Fruit fly (Drosophila melanogaster) whole organism, embryonic: ENCODE results near the gene grnd.

Experiments
- Atf6 ChIP-seq: fragments of 200-800 bp; sonication (Bioruptor generic); IDR thresholded peaks from 2 replicates; pipeline ENCODE4 v1.3.6; 2022; ENCODE audit warnings: missing biosample characterization, missing genetic modification characterization
- CG10366 ChIP-seq: fragments of 200-800 bp; sonication (Bioruptor generic); IDR thresholded peaks from 2 replicates; pipeline ENCODE4 v1.3.6; 2022; ENCODE audit warnings: missing biosample characterization, missing genetic modification characterization
- CG10654 ChIP-seq: fragments of 200-800 bp; sonication (Bioruptor generic); optimal IDR thresholded peaks from 2 replicates; lab custom pipeline; 2016; ENCODE audit warnings: missing biosample characterization, missing genetic modification characterization
- CG11093 ChIP-seq: fragments of 200-800 bp; sonication (Bioruptor generic); IDR thresholded peaks from 3 replicates; pipeline ENCODE4 v1.3.6; 2022; ENCODE audit warnings: missing biosample characterization, missing genetic modification characterization
- CG12071 ChIP-seq: fragments of 200-800 bp; sonication (Bioruptor generic); optimal IDR thresholded peaks from 3 replicates; lab custom pipeline; 2018; ENCODE audit warnings: missing biosample characterization, mild to moderate bottlenecking, missing genetic modification characterization
- CG16813 ChIP-seq: fragments of 200-800 bp; sonication (Bioruptor generic); IDR thresholded peaks from 3 replicates; pipeline ENCODE4 v1.3.6; 2022; ENCODE audit warnings: missing biosample characterization, missing genetic modification characterization; ENCODE audit not compliant: partially characterized antibody
- CG31388 ChIP-seq: fragments of 200-800 bp; sonication (Bioruptor generic); optimal IDR thresholded peaks from 2 replicates; lab custom pipeline; 2016; ENCODE audit warnings: missing biosample characterization, missing genetic modification characterization
- CG31441 ChIP-seq: fragments of 200-800 bp; sonication (Bioruptor generic); IDR thresholded peaks from 2 replicates; pipeline ENCODE4 v1.3.6; 2022; ENCODE audit warnings: missing biosample characterization, missing genetic modification characterization
- CG32532 ChIP-seq: fragments of 200-800 bp; sonication (Bioruptor generic); IDR thresholded peaks from 2 replicates; pipeline ENCODE4 v1.3.6; 2022; ENCODE audit warnings: missing biosample characterization, missing genetic modification characterization
- CG32772 ChIP-seq: fragments of 200-800 bp; sonication (Bioruptor generic); IDR thresholded peaks from 2 replicates; pipeline ENCODE4 v1.3.6; 2022; ENCODE audit warnings: missing biosample characterization, missing genetic modification characterization
- CG33213 ChIP-seq: fragments of 200-800 bp; sonication (Bioruptor generic); optimal IDR thresholded peaks from 3 replicates; lab custom pipeline; 2016; ENCODE audit warnings: missing biosample characterization, missing genetic modification characterization
- CG7987 ChIP-seq: fragments of 200-800 bp; sonication (Bioruptor generic); optimal IDR thresholded peaks from 2 replicates; lab custom pipeline; 2018; ENCODE audit warnings: missing biosample characterization, mild to moderate bottlenecking, missing genetic modification characterization, moderate library complexity
- CG9437 ChIP-seq: fragments of 200-800 bp; sonication (Bioruptor generic); optimal IDR thresholded peaks from 2 replicates; lab custom pipeline; 2018; ENCODE audit warnings: missing biosample characterization, mild to moderate bottlenecking, missing genetic modification characterization
- Eip74EF ChIP-seq, 2 experiments: fragments of 200-800 bp in 1 of 2; fragments of >200 bp in 1 of 2; sonication (Bioruptor generic) in 1 of 2; optimal IDR thresholded peaks; 2 replicates each; lab custom pipeline; 2017 to 2019; ENCODE audit warnings: missing biosample characterization in 2 of 2, missing genetic modification characterization in 2 of 2, mild to moderate bottlenecking in 1 of 2, moderate library complexity in 1 of 2
- Ets65A ChIP-seq: fragments of 200-800 bp; sonication (Bioruptor generic); peaks from one replicate; lab custom pipeline; 2016; ENCODE audit warnings: missing biosample characterization, missing genetic modification characterization
- Hr3 ChIP-seq: fragments of 200-800 bp; sonication (Bioruptor generic); optimal IDR thresholded peaks from 3 replicates; lab custom pipeline; 2016; ENCODE audit warnings: missing biosample characterization, missing genetic modification characterization
- MESR4 ChIP-seq: fragments of 200-800 bp; sonication (Bioruptor generic); optimal IDR thresholded peaks from 2 replicates; lab custom pipeline; 2018; ENCODE audit warnings: missing biosample characterization, mild to moderate bottlenecking, missing genetic modification characterization, moderate library complexity
- Myb ChIP-seq: fragments of 200-800 bp; sonication (Bioruptor generic); optimal IDR thresholded peaks from 2 replicates; lab custom pipeline; 2016; ENCODE audit warnings: missing biosample characterization, missing genetic modification characterization
- Ptx1 ChIP-seq: fragments of 200-800 bp; sonication (Bioruptor generic); IDR thresholded peaks from 2 replicates; pipeline ENCODE4 v1.3.6; 2022; ENCODE audit warnings: missing biosample characterization, missing genetic modification characterization
- Rfx ChIP-seq: fragments of 200-800 bp; sonication (Bioruptor generic); IDR thresholded peaks from 2 replicates; pipeline ENCODE4 v1.3.6; 2022; ENCODE audit warnings: missing biosample characterization, missing genetic modification characterization
- Side ChIP-seq: fragments of 200-800 bp; sonication (Bioruptor generic); optimal IDR thresholded peaks from 2 replicates; lab custom pipeline; 2016; ENCODE audit warnings: missing biosample characterization, missing genetic modification characterization
- Sox100B ChIP-seq: fragments of 200-800 bp; sonication (Bioruptor generic); optimal IDR thresholded peaks from 3 replicates; lab custom pipeline; 2018; ENCODE audit warnings: missing biosample characterization, mild to moderate bottlenecking, missing genetic modification characterization
- Sry-β ChIP-seq: fragments of 200-800 bp; sonication (Bioruptor generic); optimal IDR thresholded peaks from 2 replicates; lab custom pipeline; 2018; ENCODE audit warnings: missing biosample characterization, mild to moderate bottlenecking, missing genetic modification characterization, moderate library complexity
- Stat92E ChIP-seq, 3 experiments: fragments of >200 bp in 2 of 3; fragments of 200-800 bp in 1 of 3; sonication (Bioruptor generic) in 1 of 3; optimal IDR thresholded peaks; 2 replicates each; lab custom pipeline; 2017 to 2019; ENCODE audit warnings: missing biosample characterization in 3 of 3, missing genetic modification characterization in 3 of 3, mild to moderate bottlenecking in 1 of 3, moderate library complexity in 1 of 3
- al ChIP-seq: fragments of 200-800 bp; sonication (Bioruptor generic); IDR thresholded peaks from 2 replicates; pipeline ENCODE4 v1.3.6; 2022; ENCODE audit warnings: missing biosample characterization, missing genetic modification characterization
- bsh ChIP-seq, 2 experiments: fragments of 200-800 bp; sonication (Bioruptor generic); optimal IDR thresholded peaks; 2 replicates each; lab custom pipeline; 2017 to 2018; ENCODE audit warnings: mild to moderate bottlenecking in 2 of 2, missing biosample characterization in 2 of 2, missing genetic modification characterization in 2 of 2, moderate library complexity in 1 of 2
- btn ChIP-seq: fragments of 200-800 bp; sonication (Bioruptor generic); optimal IDR thresholded peaks from 2 replicates; lab custom pipeline; 2016; ENCODE audit warnings: missing biosample characterization, missing genetic modification characterization
- cad ChIP-seq: fragments of >200 bp; optimal IDR thresholded peaks from 2 replicates; lab custom pipeline; 2017; ENCODE audit warnings: missing biosample characterization, missing genetic modification characterization
- cg ChIP-seq: fragments of 200-800 bp; sonication (Bioruptor generic); optimal IDR thresholded peaks from 3 replicates; lab custom pipeline; 2019; ENCODE audit warnings: missing biosample characterization, mild to moderate bottlenecking, missing genetic modification characterization, moderate library complexity
- croc ChIP-seq: fragments of 200-800 bp; sonication (Bioruptor generic); conservative IDR thresholded peaks from 3 replicates; pipeline ENCODE4 v1.3.6; 2022; ENCODE audit warnings: missing biosample characterization, missing genetic modification characterization
- dmrt11E ChIP-seq: fragments of 200-800 bp; sonication (Bioruptor generic); optimal IDR thresholded peaks from 3 replicates; lab custom pipeline; 2018; ENCODE audit warnings: missing biosample characterization, mild to moderate bottlenecking, missing genetic modification characterization, moderate library complexity
- eyg ChIP-seq: fragments of 200-800 bp; sonication (Bioruptor generic); optimal IDR thresholded peaks from 3 replicates; lab custom pipeline; 2016; ENCODE audit warnings: missing biosample characterization, missing genetic modification characterization
- fd102C ChIP-seq: fragments of 200-800 bp; sonication (Bioruptor generic); optimal IDR thresholded peaks from 2 replicates; lab custom pipeline; 2018; ENCODE audit warnings: missing biosample characterization, mild to moderate bottlenecking, missing genetic modification characterization, moderate library complexity
- fd3F ChIP-seq: fragments of 200-800 bp; sonication (Bioruptor generic); optimal IDR thresholded peaks from 2 replicates; lab custom pipeline; 2018; ENCODE audit warnings: missing biosample characterization, mild to moderate bottlenecking, missing genetic modification characterization, moderate library complexity
- ftz-f1 ChIP-seq: fragments of 200-800 bp; sonication (Bioruptor generic); optimal IDR thresholded peaks from 2 replicates; lab custom pipeline; 2016; ENCODE audit warnings: missing biosample characterization, missing genetic modification characterization
- hb ChIP-seq: fragments of 200-800 bp; sonication (Bioruptor generic); IDR thresholded peaks from 3 replicates; pipeline ENCODE4 v1.3.6; 2022; ENCODE audit warnings: missing biosample characterization, missing genetic modification characterization; ENCODE audit not compliant: partially characterized antibody
- lilli ChIP-seq: fragments of 200-800 bp; sonication (Bioruptor generic); optimal IDR thresholded peaks from 3 replicates; lab custom pipeline; 2016; ENCODE audit warnings: missing biosample characterization, missing genetic modification characterization
- lov ChIP-seq, 2 experiments: fragments of 200-800 bp in 1 of 2; fragments of >200 bp in 1 of 2; sonication (Bioruptor generic) in 1 of 2; IDR thresholded peaks in 1 of 2; optimal IDR thresholded peaks in 1 of 2; 2 replicates in 1 of 2; 3 replicates in 1 of 2; pipeline versions ENCODE4 v1.3.6 to Lab custom; 2017 to 2022; ENCODE audit warnings: missing biosample characterization in 1 of 2, missing genetic modification characterization in 1 of 2
- maf-S ChIP-seq: fragments of 200-800 bp; sonication (Bioruptor generic); optimal IDR thresholded peaks from 2 replicates; lab custom pipeline; 2016; ENCODE audit warnings: missing biosample characterization, missing genetic modification characterization
- org-1 ChIP-seq: fragments of 200-800 bp; sonication (Bioruptor generic); optimal IDR thresholded peaks from 2 replicates; lab custom pipeline; 2017; ENCODE audit warnings: missing biosample characterization, missing genetic modification characterization
- pfk ChIP-seq: fragments of 200-800 bp; sonication (Bioruptor generic); optimal IDR thresholded peaks from 2 replicates; lab custom pipeline; 2018; ENCODE audit warnings: missing biosample characterization, mild to moderate bottlenecking, missing genetic modification characterization, moderate library complexity
- sens ChIP-seq: fragments of 200-800 bp; sonication (Bioruptor generic); peaks from one replicate; lab custom pipeline; 2016; ENCODE audit warnings: missing biosample characterization, missing genetic modification characterization
- slou ChIP-seq: fragments of 200-800 bp; sonication (Bioruptor generic); optimal IDR thresholded peaks from 3 replicates; lab custom pipeline; 2016; ENCODE audit warnings: missing biosample characterization, missing genetic modification characterization
- sob ChIP-seq: fragments of 200-800 bp; sonication (Bioruptor generic); IDR thresholded peaks from 2 replicates; pipeline ENCODE4 v1.3.6; 2022; ENCODE audit warnings: missing biosample characterization, missing genetic modification characterization
- sqz ChIP-seq: fragments of 200-800 bp; sonication (Bioruptor generic); optimal IDR thresholded peaks from 3 replicates; lab custom pipeline; 2018; ENCODE audit warnings: missing biosample characterization, mild to moderate bottlenecking, missing genetic modification characterization
- toy ChIP-seq: fragments of 200-800 bp; sonication (Bioruptor generic); IDR thresholded peaks from 2 replicates; pipeline ENCODE4 v1.3.6; 2022; ENCODE audit warnings: missing biosample characterization, missing genetic modification characterization
- tx ChIP-seq: fragments of 200-800 bp; sonication (Bioruptor generic); optimal IDR thresholded peaks from 2 replicates; lab custom pipeline; 2016; ENCODE audit warnings: missing biosample characterization, missing genetic modification characterization
- wek ChIP-seq: fragments of 200-800 bp; sonication (Bioruptor generic); optimal IDR thresholded peaks from 3 replicates; lab custom pipeline; 2018; ENCODE audit warnings: missing biosample characterization, mild to moderate bottlenecking, missing genetic modification characterization, moderate library complexity

grnd gene

DNA sequence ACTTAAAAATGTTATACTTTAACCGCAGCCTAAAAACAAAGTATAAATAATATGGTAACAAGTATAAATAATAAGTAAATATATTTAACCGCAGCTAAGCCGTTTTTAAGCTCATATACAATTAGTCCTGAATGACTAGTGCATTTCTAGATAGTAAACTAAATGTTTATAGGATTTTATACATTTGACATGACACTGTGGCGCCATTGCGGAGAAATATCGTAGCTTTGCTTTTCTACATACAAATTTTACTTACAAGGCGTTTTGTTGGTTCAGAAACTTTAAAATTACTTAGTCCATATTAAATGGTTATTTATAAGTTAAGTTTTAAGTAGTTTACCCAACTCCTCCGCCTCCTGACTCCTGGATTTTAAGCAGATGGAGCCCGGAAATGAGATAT, 44.0 kb upstream of the grnd start (continued):
- TF ChIP-seq sob (GFP tag; lab: Robert Waterston, UW) (0 out of 2 replicates have a peak, but pooled peaks have one; percentile 40), Side (no peak), MESR4 (GFP tag; lab: Kevin White, UChicago) (no peak), lov (optimal IDR thresholded peaks at IDR 0.05; lab: Kevin White, UChicago) (no peak), lov (GFP tag; IDR thresholded peaks at IDR 0.05; lab: Robert Waterston, UW) (no peak; the same call in 2 of the 3 replicates), Sox100B (GFP tag; lab: Kevin White, UChicago) (no peak), CG33213 (GFP tag; lab: Kevin White, UChicago) (no peak), CG10654 (GFP tag; lab: Kevin White, UChicago) (no peak), CG32532 (GFP tag; lab: Robert Waterston, UW) (peak; percentile 43; the same call in 1 of the 2 replicates), bsh (GFP tag; optimal IDR thresholded peaks at IDR 0.05; lab: Kevin White, UChicago) (no peak), slou (GFP tag; lab: Kevin White, UChicago) (no peak), Stat92E (GFP tag; optimal IDR thresholded peaks at IDR 0.05; lab: Kevin White, UChicago) (no peak), fd102C (GFP tag; lab: Kevin White, UChicago) (no peak), CG7987 (GFP tag; lab: Kevin White, UChicago) (peak; percentile 32), CG11093 (GFP tag; lab: Robert Waterston, UW) (no peak), toy (GFP tag; lab: Robert Waterston, UW) (no peak), Ptx1 (peak; percentile 43; the same call in 1 of the 2 replicates)

DNA sequence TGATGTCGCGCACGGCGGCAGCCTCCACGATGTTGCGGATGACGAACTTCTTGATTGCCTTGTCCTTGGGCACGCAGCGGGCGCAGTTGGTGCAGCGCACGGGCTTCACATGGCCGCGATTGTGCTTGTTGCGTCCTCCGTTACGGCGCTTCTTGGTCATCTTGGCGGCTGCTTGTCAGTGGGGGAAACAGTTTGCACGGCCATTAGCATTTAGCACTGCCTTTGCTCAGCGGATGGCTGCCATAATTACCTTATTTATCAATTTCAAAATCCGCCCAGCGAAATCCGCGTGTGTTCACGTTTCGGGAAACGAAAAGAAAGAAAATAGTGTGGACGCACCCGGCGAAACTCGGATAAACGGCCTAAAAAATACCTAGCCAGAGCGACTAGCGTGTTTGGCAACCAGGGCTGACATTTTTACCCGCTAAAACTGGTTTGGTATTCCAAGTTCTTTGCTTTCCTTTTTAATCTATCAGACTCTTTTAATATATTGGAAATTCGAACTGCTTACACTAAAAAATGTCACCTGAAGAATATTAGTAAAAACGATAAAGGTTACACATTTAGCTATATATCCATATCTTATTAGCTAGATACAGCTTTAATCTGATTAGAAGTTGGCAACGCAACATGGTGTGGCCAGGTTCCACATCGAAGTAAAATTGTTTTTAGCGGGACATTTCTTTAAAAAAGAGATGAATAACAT, 42.2 kb upstream of the grnd start, which contains the start of gene RpS26:
Gene RpS26 (minus strand): TSS at position 375 of the 706 bp plus-strand sequence.
- TF ChIP-seq CG16813 (GFP tag; lab: Robert Waterston, UW), result 0 out of 3 replicates have a peak, but pooled peaks have one; percentile 14
- TF ChIP-seq Atf6 (GFP tag; lab: Robert Waterston, UW), result peak; percentile 58
- TF ChIP-seq hb (GFP tag; lab: Robert Waterston, UW), result no peak
- TF ChIP-seq eyg, result no peak
- TF ChIP-seq maf-S, result peak; percentile 11
- no peak for TF ChIP-seq CG12071
- no peak for TF ChIP-seq Eip74EF (GFP tag; optimal IDR thresholded peaks at IDR 0.05; lab: Kevin White, UChicago)
- TF ChIP-seq pfk (GFP tag; lab: Kevin White, UChicago), result peak; percentile 41
- TF ChIP-seq fd3F (GFP tag; lab: Kevin White, UChicago), result peak; percentile 27
- peak; percentile 7 for TF ChIP-seq Myb (GFP tag; lab: Kevin White, UChicago)
- TF ChIP-seq Side, result peak; percentile 65
- TF ChIP-seq CG9437 (GFP tag; lab: Kevin White, UChicago), result peak; percentile 13
- no peak for TF ChIP-seq cad (GFP tag; lab: Kevin White, UChicago)
- TF ChIP-seq CG31441 (GFP tag; lab: Robert Waterston, UW), result no peak; the same call in 1 of the 2 replicates
- TF ChIP-seq tx (GFP tag; lab: Kevin White, UChicago), result peak; percentile 16
- peak; percentile 7 for TF ChIP-seq dmrt11E (tag; lab: Kevin White, UChicago)
- peak; percentile 35; the same call in 1 of the 2 replicates for TF ChIP-seq al (GFP tag; lab: Robert Waterston, UW)
- TF ChIP-seq btn, result no peak
- peak; percentile 97 for TF ChIP-seq Ets65A (GFP tag; lab: Kevin White, UChicago)
- no peak for TF ChIP-seq org-1 (GFP tag; lab: Kevin White, UChicago)
- no peak for TF ChIP-seq cg (GFP tag; lab: Kevin White, UChicago)
- TF ChIP-seq croc, result no peak
- TF ChIP-seq CG32772 (GFP tag; lab: Robert Waterston, UW), result no peak
- TF ChIP-seq sens (GFP tag; lab: Kevin White, UChicago), result peak; percentile 90
- peak; percentile 58 for TF ChIP-seq lilli (GFP tag; lab: Kevin White, UChicago)
- TF ChIP-seq wek (GFP tag; lab: Kevin White, UChicago), result no peak
- peak; percentile 75 for TF ChIP-seq Rfx
- TF ChIP-seq CG31388 (GFP tag; lab: Kevin White, UChicago), result no peak
- 0 out of 2 replicates have a peak, but pooled peaks have one; percentile 36 for TF ChIP-seq CG10366 (GFP tag; lab: Robert Waterston, UW)
- TF ChIP-seq Hr3 (GFP tag; lab: Kevin White, UChicago), result peak; percentile 12
- no peak for TF ChIP-seq sqz (GFP tag; lab: Kevin White, UChicago)
- TF ChIP-seq ftz-f1 (GFP tag; lab: Kevin White, UChicago), result peak; percentile 40
- peak; percentile 88 for TF ChIP-seq Sry-β (GFP tag; lab: Kevin White, UChicago)
